Fruit fly (Drosophila melanogaster) whole organism, larva: ENCODE data around the gene Krn.

Source experiments
- noc ChIP-seq: fragments of 200-800 bp; sonication (Bioruptor generic); optimal IDR thresholded peaks from 3 replicates; lab custom pipeline; 2019; ENCODE audit warnings: missing biosample characterization, mild to moderate bottlenecking, missing genetic modification characterization, moderate library complexity

The Krn gene

dm6 chr3L:17608185-17609067 lies 45.7 kb downstream of the Krn start:
- no peak for TF ChIP-seq noc

dm6 chr3L:17606629-17607287 lies 47.3 kb downstream of the Krn start:
- TF ChIP-seq noc = no peak

dm6 chr3L:17604891-17605290 lies 49.2 kb downstream of the Krn start:
- TF ChIP-seq noc = no peak

- TF ChIP-seq noc = no peak
These were observed 50.3 kb downstream of the Krn start for dm6 chr3L:17603528-17604414.
